Worm (Caenorhabditis elegans) whole organism, young adult: Measurements from ENCODE around the gene srh-266.

ENCODE experiments used
- B0035.1 ChIP-seq: sonication (generic microtip); optimal IDR thresholded peaks from 2 replicates; lab custom pipeline; 2016; ENCODE audit warnings: missing genetic modification characterization, mild to moderate bottlenecking, missing compliant biosample characterization, missing genotype, missing genetic modification reagents
- B0261.1 ChIP-seq: sonication (generic microtip); optimal IDR thresholded peaks from 2 replicates; lab custom pipeline; 2016; ENCODE audit warnings: mild to moderate bottlenecking, missing genetic modification characterization, moderate library complexity, missing compliant biosample characterization
- C06A6.2 ChIP-seq: fragments of 200-800 bp; sonication (Bioruptor generic); conservative IDR thresholded peaks from 2 replicates; pipeline ENCODE4 v1.3.6; 2022; ENCODE audit warnings: missing genetic modification characterization, missing compliant biosample characterization
- D2030.7 ChIP-seq: fragments of 200-800 bp; sonication (Bioruptor generic); IDR thresholded peaks from 2 replicates; pipeline ENCODE4 v1.3.6; 2022; ENCODE audit warnings: missing genetic modification reagents, missing genetic modification characterization, missing compliant biosample characterization
- F22D6.2 ChIP-seq: sonication (generic microtip); optimal IDR thresholded peaks from 2 replicates; lab custom pipeline; 2016; ENCODE audit warnings: mild to moderate bottlenecking, missing genetic modification characterization, missing compliant biosample characterization
- F57C9.4 ChIP-seq: sonication (generic microtip); optimal IDR thresholded peaks from 2 replicates; lab custom pipeline; 2017; ENCODE audit warnings: mild to moderate bottlenecking, missing genetic modification characterization, missing compliant biosample characterization
- K11D2.4 ChIP-seq: fragments of 200-800 bp; sonication (Bioruptor generic); IDR thresholded peaks from 2 replicates; pipeline ENCODE4 v1.3.6; 2022; ENCODE audit warnings: missing genetic modification reagents, missing genetic modification characterization, missing compliant biosample characterization
- K12H6.12 ChIP-seq: fragments of 200-800 bp; sonication (Bioruptor generic); optimal IDR thresholded peaks from 2 replicates; lab custom pipeline; 2018; ENCODE audit warnings: mild to moderate bottlenecking, missing genetic modification characterization, missing compliant biosample characterization
- T26A5.8 ChIP-seq: sonication (generic microtip); optimal IDR thresholded peaks from 2 replicates; lab custom pipeline; 2016; ENCODE audit warnings: missing genetic modification characterization, missing compliant biosample characterization
- Y53F4B.3 ChIP-seq: fragments of 200-800 bp; sonication (Bioruptor generic); IDR thresholded peaks from 2 replicates; pipeline ENCODE4 v1.3.6; 2022; ENCODE audit warnings: missing genetic modification reagents, missing genetic modification characterization, missing compliant biosample characterization
- aptf-3 ChIP-seq: fragments of 200-800 bp; sonication (Bioruptor generic); IDR thresholded peaks from 2 replicates; pipeline ENCODE4 v1.3.6; 2022; ENCODE audit warnings: missing genetic modification characterization, missing compliant biosample characterization
- attf-5 ChIP-seq: fragments of 200-800 bp; sonication (Bioruptor generic); optimal IDR thresholded peaks from 2 replicates; lab custom pipeline; 2018; ENCODE audit warnings: mild to moderate bottlenecking, missing genetic modification characterization, missing compliant biosample characterization
- attf-6 ChIP-seq: fragments of 200-800 bp; sonication (Bioruptor generic); IDR thresholded peaks from 2 replicates; pipeline ENCODE4 v1.3.6; 2022; ENCODE audit warnings: missing genetic modification reagents, missing genetic modification characterization, missing compliant biosample characterization
- bed-2 ChIP-seq: fragments of 200-800 bp; sonication (Bioruptor generic); IDR thresholded peaks from 2 replicates; pipeline ENCODE4 v1.3.6; 2022; ENCODE audit warnings: missing genetic modification reagents, missing genetic modification characterization, missing compliant biosample characterization
- ccch-3 ChIP-seq: fragments of 200-800 bp; sonication (Bioruptor generic); optimal IDR thresholded peaks from 2 replicates; lab custom pipeline; 2018; ENCODE audit warnings: mild to moderate bottlenecking, missing genetic modification characterization, missing compliant biosample characterization
- ceh-27 ChIP-seq: fragments of 200-800 bp; sonication (Bioruptor generic); optimal IDR thresholded peaks from 2 replicates; lab custom pipeline; 2018; ENCODE audit warnings: mild to moderate bottlenecking, missing genetic modification characterization, moderate library complexity, missing compliant biosample characterization
- ceh-58 ChIP-seq: fragments of 200-800 bp; sonication (Bioruptor generic); IDR thresholded peaks from 2 replicates; pipeline ENCODE4 v1.3.6; 2022; ENCODE audit warnings: missing genetic modification characterization, missing compliant biosample characterization
- ceh-91 ChIP-seq: fragments of 200-800 bp; sonication (Bioruptor generic); IDR thresholded peaks from 2 replicates; pipeline ENCODE4 v1.3.6; 2022; ENCODE audit warnings: missing genetic modification reagents, missing genetic modification characterization, missing compliant biosample characterization
- die-1 ChIP-seq: sonication (generic microtip); optimal IDR thresholded peaks from 2 replicates; lab custom pipeline; 2016; ENCODE audit warnings: missing genotype, mild to moderate bottlenecking, missing genetic modification characterization, missing compliant biosample characterization
- dpff-1 ChIP-seq: sonication (generic microtip); optimal IDR thresholded peaks from 2 replicates; lab custom pipeline; 2017; ENCODE audit warnings: mild to moderate bottlenecking, missing genetic modification characterization, missing compliant biosample characterization
- dpl-1 ChIP-seq: fragments of 150-350 bp; optimal IDR thresholded peaks from 2 replicates; lab custom pipeline; 2014; ENCODE audit warnings: missing biosample characterization, missing genetic modification reagents, missing genetic modification characterization
- efl-1 ChIP-seq: fragments of 150-350 bp; optimal IDR thresholded peaks from 2 replicates; lab custom pipeline; 2014; ENCODE audit warnings: missing biosample characterization, missing genetic modification reagents, missing genetic modification characterization
- egrh-3 ChIP-seq: fragments of 200-800 bp; sonication (Bioruptor generic); IDR thresholded peaks from 2 replicates; pipeline ENCODE4 v1.3.6; 2022; ENCODE audit warnings: missing genetic modification reagents, missing genetic modification characterization, missing compliant biosample characterization
- ekl-4 ChIP-seq: fragments of 200-800 bp; sonication (Bioruptor generic); IDR thresholded peaks from 2 replicates; pipeline ENCODE4 v1.3.6; 2022; ENCODE audit warnings: missing genetic modification reagents, missing genetic modification characterization, missing compliant biosample characterization
- gei-17 ChIP-seq: fragments of 200-800 bp; sonication (Bioruptor generic); optimal IDR thresholded peaks from 2 replicates; lab custom pipeline; 2018; ENCODE audit warnings: mild to moderate bottlenecking, missing genetic modification characterization, missing compliant biosample characterization
- hmg-1.2 ChIP-seq: fragments of 200-800 bp; sonication (Bioruptor generic); IDR thresholded peaks from 2 replicates; pipeline ENCODE4 v1.3.6; 2022; ENCODE audit warnings: missing genetic modification reagents, missing genetic modification characterization, missing compliant biosample characterization
- hsf-1 ChIP-seq: fragments of 200-800 bp; sonication (Bioruptor generic); IDR thresholded peaks from 2 replicates; pipeline ENCODE4 v1.3.6; 2022; ENCODE audit warnings: missing genetic modification reagents, missing genetic modification characterization, missing compliant biosample characterization
- lag-1 ChIP-seq: fragments of 200-800 bp; sonication (Bioruptor generic); IDR thresholded peaks from 2 replicates; pipeline ENCODE4 v1.3.6; 2022; ENCODE audit warnings: missing genetic modification reagents, missing genetic modification characterization, missing compliant biosample characterization
- lin-40 ChIP-seq: sonication (generic microtip); optimal IDR thresholded peaks from 2 replicates; lab custom pipeline; 2016; ENCODE audit warnings: missing genetic modification characterization, mild to moderate bottlenecking, missing compliant biosample characterization, missing genotype, missing genetic modification reagents
- lin-54 ChIP-seq: fragments of 200-800 bp; sonication (Bioruptor generic); optimal IDR thresholded peaks from 2 replicates; lab custom pipeline; 2018; ENCODE audit warnings: mild to moderate bottlenecking, missing genetic modification characterization, missing compliant biosample characterization
- lsy-27 ChIP-seq: sonication (generic microtip); optimal IDR thresholded peaks from 2 replicates; lab custom pipeline; 2017; ENCODE audit warnings: missing genetic modification characterization, mild to moderate bottlenecking, missing compliant biosample characterization, antibody characterized with exemption, missing genotype, borderline replicate concordance; ENCODE audit not compliant: insufficient read depth
- madf-3 ChIP-seq: fragments of 200-800 bp; sonication (Bioruptor generic); IDR thresholded peaks from 2 replicates; pipeline ENCODE4 v1.3.6; 2022; ENCODE audit warnings: missing genetic modification reagents, missing genetic modification characterization, missing compliant biosample characterization
- madf-6 ChIP-seq: fragments of 200-800 bp; sonication (Bioruptor generic); IDR thresholded peaks from 2 replicates; pipeline ENCODE4 v1.3.6; 2022; ENCODE audit warnings: missing genetic modification reagents, missing genetic modification characterization, missing compliant biosample characterization
- madf-8 ChIP-seq: fragments of 200-800 bp; sonication (Bioruptor generic); conservative IDR thresholded peaks from 2 replicates; pipeline ENCODE4 v1.3.6; 2022; ENCODE audit warnings: missing genetic modification reagents, missing genetic modification characterization, missing compliant biosample characterization
- mel-28 ChIP-seq: sonication (generic microtip); optimal IDR thresholded peaks from 2 replicates; lab custom pipeline; 2016; ENCODE audit warnings: borderline replicate concordance, mild to moderate bottlenecking, missing genetic modification characterization, missing compliant biosample characterization
- nfyb-1 ChIP-seq: fragments of 200-800 bp; sonication (Bioruptor generic); IDR thresholded peaks from 2 replicates; pipeline ENCODE4 v1.3.6; 2022; ENCODE audit warnings: missing genetic modification reagents, missing genetic modification characterization, missing compliant biosample characterization
- nhr-80 ChIP-seq: sonication (generic microtip); optimal IDR thresholded peaks from 2 replicates; lab custom pipeline; 2016; ENCODE audit warnings: missing genetic modification characterization, missing compliant biosample characterization
- pbrm-1 ChIP-seq: fragments of 200-800 bp; sonication (Bioruptor generic); IDR thresholded peaks from 2 replicates; pipeline ENCODE4 v1.3.6; 2022; ENCODE audit warnings: missing genetic modification reagents, missing genetic modification characterization, missing compliant biosample characterization
- pha-4 ChIP-seq: fragments of 150-350 bp; sonication (generic microtip); optimal IDR thresholded peaks from 2 replicates; lab custom pipeline; 2014; ENCODE audit warnings: missing biosample characterization, missing genetic modification reagents, missing genetic modification characterization
- sptf-2 ChIP-seq: fragments of 200-800 bp; sonication (Bioruptor generic); optimal IDR thresholded peaks from 2 replicates; lab custom pipeline; 2018; ENCODE audit warnings: mild to moderate bottlenecking, missing genetic modification characterization, missing compliant biosample characterization
- ztf-22 ChIP-seq: fragments of 200-800 bp; sonication (Bioruptor generic); optimal IDR thresholded peaks from 2 replicates; lab custom pipeline; 2018; ENCODE audit warnings: mild to moderate bottlenecking, missing genetic modification characterization, moderate library complexity, missing compliant biosample characterization
- ztf-26 ChIP-seq: sonication (generic microtip); optimal IDR thresholded peaks from 2 replicates; lab custom pipeline; 2017; ENCODE audit warnings: missing genetic modification characterization, missing compliant biosample characterization

The srh-266 gene

DNA sequence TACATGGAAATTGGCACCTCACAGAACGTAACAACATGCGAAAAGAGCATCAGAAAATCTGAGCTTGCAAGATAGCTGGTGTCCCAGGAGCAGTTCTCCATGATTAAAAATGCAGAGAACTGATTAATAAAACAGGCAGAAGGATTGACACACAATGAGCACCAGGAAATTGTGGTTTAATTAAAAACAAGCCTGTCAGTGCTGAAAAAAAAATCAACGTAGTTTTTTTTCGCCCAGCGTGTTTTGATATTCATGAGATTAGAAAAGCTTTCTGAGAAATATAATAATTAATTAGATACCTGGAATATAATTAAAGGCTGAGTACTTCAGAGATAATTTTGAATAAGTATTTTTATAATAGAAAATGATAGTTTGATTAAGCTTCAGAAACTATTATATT, 6.9 kb upstream of the srh-266 start, which contains the start of gene srh-246:
Gene srh-246 (minus strand): TSS at position 101 of the 400 bp plus-strand sequence.
- TF ChIP-seq die-1 (no peak), madf-6 (no peak), pbrm-1 (GFP tag; lab: Robert Waterston, UW) (no peak), K11D2.4 (GFP tag; lab: Robert Waterston, UW) (no peak), sptf-2 (no peak), B0035.1 (no peak), madf-3 (GFP tag; lab: Robert Waterston, UW) (no peak), efl-1 (no peak), ztf-26 (tag; lab: Kevin White, UChicago) (no peak), pha-4 (tag; lab: Kevin White, UChicago) (no peak), K12H6.12 (tag; lab: Kevin White, UChicago) (no peak), aptf-3 (GFP tag; lab: Robert Waterston, UW) (no peak), C06A6.2 (no peak)
- TF ChIP-seq, all 124 proteins: peak for 0

- TF ChIP-seq Y53F4B.3 (GFP tag; lab: Robert Waterston, UW) (peak; percentile 99; the same call in 1 of the 2 replicates), madf-3 (GFP tag; lab: Robert Waterston, UW) (peak; percentile 74; the same call in 1 of the 2 replicates), egrh-3 (GFP tag; lab: Robert Waterston, UW) (peak; percentile 92), hsf-1 (0 out of 2 replicates have a peak, but pooled peaks have one; percentile 35), ceh-91 (GFP tag; lab: Robert Waterston, UW) (peak; percentile 44; the same call in 1 of the 2 replicates)
Observed at ce11 chrV:658140-658539, 6.5 kb upstream of the srh-266 start.

DNA sequence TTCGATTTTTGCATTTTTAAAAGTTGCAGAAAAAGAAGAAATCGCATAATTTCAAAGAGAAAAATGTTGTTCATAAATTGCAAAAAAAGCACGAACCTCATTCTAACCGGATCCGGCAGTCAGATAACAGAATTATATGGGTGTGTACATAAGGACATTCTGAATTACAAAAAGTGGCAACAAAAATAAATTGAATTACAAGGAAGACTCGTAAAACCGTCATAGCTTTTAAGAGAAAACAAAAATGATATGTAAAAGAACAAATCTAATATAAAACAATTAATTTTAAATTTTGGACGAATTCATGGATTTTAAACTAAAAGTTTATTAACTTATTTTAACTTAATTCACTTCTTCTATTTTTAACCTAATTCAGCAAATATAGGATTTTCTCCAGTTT, 4.4 kb upstream of the srh-266 start, which contains the start of gene F31F4.17:
Gene F31F4.17 (minus strand): TSS at position 101 of the 400 bp plus-strand sequence.
- TF ChIP-seq lin-40 (tag; lab: Kevin White, UChicago) (no peak), ekl-4 (no peak), ceh-27 (GFP tag; lab: Kevin White, UChicago) (no peak), T26A5.8 (tag; lab: Kevin White, UChicago) (no peak), mel-28 (tag; lab: Kevin White, UChicago) (no peak), D2030.7 (GFP tag; lab: Robert Waterston, UW) (no peak), ztf-22 (GFP tag; lab: Kevin White, UChicago) (no peak), dpff-1 (tag; lab: Kevin White, UChicago) (no peak), ccch-3 (GFP tag; lab: Kevin White, UChicago) (no peak)
- TF ChIP-seq, all 124 proteins: peak for 0

DNA sequence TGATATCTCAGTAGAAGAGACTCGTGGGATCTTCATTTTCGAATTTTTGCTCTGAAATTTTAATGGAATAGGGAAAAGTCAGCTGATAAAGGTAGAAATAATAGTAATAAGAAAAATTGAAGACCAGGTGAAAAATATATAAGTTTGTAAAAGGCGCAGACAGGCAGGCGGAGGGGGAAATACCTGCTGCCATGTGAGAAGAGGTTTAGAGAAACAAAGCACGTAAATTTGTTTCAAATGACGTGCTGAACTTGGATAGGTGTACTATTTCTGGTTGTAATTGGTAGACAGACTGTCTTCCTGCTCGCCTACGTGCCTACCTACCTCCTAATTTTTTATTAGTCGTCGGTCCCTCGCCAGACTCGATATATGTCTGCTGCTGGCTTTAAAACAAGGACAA, 2.9 kb downstream of the srh-266 start, which contains the start of gene nhr-180:
Gene nhr-180 (minus strand): TSS at position 52 of the 400 bp plus-strand sequence.
- TF ChIP-seq madf-6: no peak
- TF ChIP-seq pha-4 (tag; lab: Kevin White, UChicago): no peak
- TF ChIP-seq B0261.1 (tag; lab: Kevin White, UChicago): no peak
- no peak for TF ChIP-seq ceh-58 (GFP tag; lab: Robert Waterston, UW)
- no peak for TF ChIP-seq lag-1
- TF ChIP-seq attf-5 (GFP tag; lab: Kevin White, UChicago): peak; percentile 23
- peak; percentile 58 for TF ChIP-seq nhr-80 (tag; lab: Kevin White, UChicago)
- no peak for TF ChIP-seq ekl-4
- TF ChIP-seq D2030.7 (GFP tag; lab: Robert Waterston, UW): no peak
- no peak for TF ChIP-seq dpl-1 (GFP tag; lab: Kevin White, UChicago)
- no peak for TF ChIP-seq ccch-3 (GFP tag; lab: Kevin White, UChicago)
- TF ChIP-seq lsy-27: no peak
- TF ChIP-seq hmg-1.2: peak; percentile 47; the same call in 1 of the 2 replicates
- TF ChIP-seq F57C9.4: no peak
- TF ChIP-seq nfyb-1 (GFP tag; lab: Robert Waterston, UW): no peak
- no peak for TF ChIP-seq gei-17 (GFP tag; lab: Kevin White, UChicago)
- no peak for TF ChIP-seq bed-2 (GFP tag; lab: Robert Waterston, UW)
- TF ChIP-seq lin-54 (GFP tag; lab: Kevin White, UChicago): no peak
- TF ChIP-seq attf-6 (GFP tag; lab: Robert Waterston, UW): no peak
- TF ChIP-seq madf-8 (GFP tag; lab: Robert Waterston, UW): no peak
- no peak for TF ChIP-seq F22D6.2 (tag; lab: Kevin White, UChicago)
